Worm (Caenorhabditis elegans): ENCODE results near the gene pas-1.

The pas-1 gene

ce11 chrV:14419855-14420254 is 2.6 kb downstream of the pas-1 start:
- TF ChIP-seq unc-55 (GFP tag; optimal IDR thresholded peaks at IDR 0.05), result no peak
- TF ChIP-seq lim-6 (tag; optimal IDR thresholded peaks at IDR 0.05), result no peak
- TF ChIP-seq fkh-10 (GFP tag; optimal IDR thresholded peaks at IDR 0.05), result no peak
- no peak for TF ChIP-seq ceh-19 (GFP tag; optimal IDR thresholded peaks at IDR 0.05)
- TF ChIP-seq ceh-34 (tag; optimal IDR thresholded peaks at IDR 0.05), result no peak
- TF ChIP-seq C38D4.7 (GFP tag; optimal IDR thresholded peaks at IDR 0.05), result no peak
- TF ChIP-seq gmeb-2 (tag; optimal IDR thresholded peaks at IDR 0.05), result no peak
- no peak for TF ChIP-seq syd-9 (tag; optimal IDR thresholded peaks at IDR 0.05)
- no peak for TF ChIP-seq ttx-3 (tag; optimal IDR thresholded peaks at IDR 0.05)
- TF ChIP-seq F13H6.1 (tag; optimal IDR thresholded peaks at IDR 0.05), result no peak
- TF ChIP-seq ceh-14 (tag; optimal IDR thresholded peaks at IDR 0.05), result no peak
- no peak for TF ChIP-seq tbx-7 (tag; optimal IDR thresholded peaks at IDR 0.05)
- TF ChIP-seq ceh-22 (tag; optimal IDR thresholded peaks at IDR 0.05), result no peak

- TF ChIP-seq C08G9.2 (tag; optimal IDR thresholded peaks at IDR 0.05) (no peak), rnt-1 (tag; optimal IDR thresholded peaks at IDR 0.05) (no peak), eyg-1 (tag; optimal IDR thresholded peaks at IDR 0.05) (no peak), nhr-11 (tag; optimal IDR thresholded peaks at IDR 0.05) (no peak), dve-1 (tag; optimal IDR thresholded peaks at IDR 0.05) (no peak), ceh-2 (tag; optimal IDR thresholded peaks at IDR 0.05) (no peak), T23F11.4 (GFP tag; optimal IDR thresholded peaks at IDR 0.05) (no peak), elt-4 (tag; optimal IDR thresholded peaks at IDR 0.05) (no peak), ceh-6 (GFP tag; optimal IDR thresholded peaks at IDR 0.05) (no peak), lim-6 (tag; optimal IDR thresholded peaks at IDR 0.05) (no peak), ref-2 (tag; optimal IDR thresholded peaks at IDR 0.05) (no peak), pat-9 (tag; optimal IDR thresholded peaks at IDR 0.05) (no peak)
These were observed 4.7 kb downstream of the pas-1 start, which contains the start of the genes nxf-2 and set-31 for ce11 chrV:14417735-14418134. nxf-2 (minus strand) TSS chrV:14417835. set-31 (plus strand) TSS chrV:14417903.

- TF ChIP-seq hlh-30 (tag; optimal IDR thresholded peaks at IDR 0.05; ENCODE audit: insufficient read depth) (peak; percentile 97), ceh-45 (GFP tag; IDR thresholded peaks at IDR 0.05) (no peak), nfya-1 (tag; optimal IDR thresholded peaks at IDR 0.05) (peak; percentile 2), ceh-30 (tag; optimal IDR thresholded peaks at IDR 0.05) (peak; percentile 4), ceh-31 (tag; optimal IDR thresholded peaks at IDR 0.05) (peak; percentile 6), unc-42 (tag; optimal IDR thresholded peaks at IDR 0.05) (peak; percentile 17), ceh-48 (tag; optimal IDR thresholded peaks at IDR 0.05) (no peak)
These were observed 7.4 kb downstream of the pas-1 start, which contains the start of the genes nxf-1 and C15H11.11 for ce11 chrV:14414964-14415564. nxf-1 (minus strand) TSS chrV:14415014. C15H11.11 (plus strand) TSS chrV:14415499.

ce11 chrV:14414032-14414431 is 8.4 kb downstream of the pas-1 start:
- TF ChIP-seq hlh-30 (tag; optimal IDR thresholded peaks at IDR 0.05; ENCODE audit: insufficient read depth) (no peak), hlh-6 (tag; optimal IDR thresholded peaks at IDR 0.05) (no peak), elt-4 (tag; optimal IDR thresholded peaks at IDR 0.05) (no peak), nhr-232 (tag; optimal IDR thresholded peaks at IDR 0.05) (no peak), pha-2 (tag; optimal IDR thresholded peaks at IDR 0.05) (no peak), ama-1 (optimal IDR thresholded peaks at IDR 0.05) (no peak), K09A11.1 (tag; optimal IDR thresholded peaks at IDR 0.05; ENCODE audit: insufficient read depth) (no peak), ceh-22 (tag; optimal IDR thresholded peaks at IDR 0.05) (no peak), gmeb-2 (tag; optimal IDR thresholded peaks at IDR 0.05) (no peak), sox-4 (tag; optimal IDR thresholded peaks at IDR 0.05) (no peak), ahr-1 (tag; optimal IDR thresholded peaks at IDR 0.05) (no peak), lim-6 (tag; optimal IDR thresholded peaks at IDR 0.05) (no peak), odd-2 (tag; optimal IDR thresholded peaks at IDR 0.05) (no peak), ceh-19 (GFP tag; optimal IDR thresholded peaks at IDR 0.05) (no peak), npax-4 (tag; optimal IDR thresholded peaks at IDR 0.05) (no peak), ceh-30 (tag; optimal IDR thresholded peaks at IDR 0.05) (no peak), ttx-3 (tag; optimal IDR thresholded peaks at IDR 0.05) (no peak)

All from whole organism, late embryonic.